Fruit fly (Drosophila melanogaster) whole organism, pupa: ENCODE results near the gene CG18788.
A peak's percentile ranks its signal among the peaks of the same experiment; 100 is the strongest.

Source experiments
- CG10348 ChIP-seq: fragments of 200-800 bp; sonication (Bioruptor generic); IDR thresholded peaks from 2 replicates; pipeline ENCODE4 v1.3.6; 2022; ENCODE audit warnings: missing biosample characterization, missing genetic modification characterization
- CG12605 ChIP-seq: fragments of 200-800 bp; sonication (Bioruptor generic); IDR thresholded peaks from 2 replicates; pipeline ENCODE4 v1.3.6; 2022; ENCODE audit warnings: missing biosample characterization, missing genetic modification characterization
- CG13204 ChIP-seq: fragments of 200-800 bp; sonication (Bioruptor generic); optimal IDR thresholded peaks from 2 replicates; lab custom pipeline; 2018; ENCODE audit warnings: missing biosample characterization, mild to moderate bottlenecking, missing genetic modification characterization, moderate library complexity
- CG14655 ChIP-seq: fragments of 200-800 bp; sonication (Bioruptor generic); optimal IDR thresholded peaks from 3 replicates; lab custom pipeline; 2017; ENCODE audit warnings: mild to moderate bottlenecking, missing biosample characterization, missing genetic modification reagents, missing genetic modification characterization
- CG15710 ChIP-seq: fragments of 200-800 bp; sonication (Bioruptor generic); optimal IDR thresholded peaks from 2 replicates; lab custom pipeline; 2018; ENCODE audit warnings: missing biosample characterization, mild to moderate bottlenecking, missing genetic modification characterization, moderate library complexity
- CG17806 ChIP-seq: fragments of 200-800 bp; sonication (Bioruptor generic); optimal IDR thresholded peaks from 2 replicates; lab custom pipeline; 2018; ENCODE audit warnings: missing biosample characterization, mild to moderate bottlenecking, missing genetic modification characterization, moderate library complexity
- CG32121 ChIP-seq: fragments of 200-800 bp; sonication (Bioruptor generic); IDR thresholded peaks from 2 replicates; pipeline ENCODE4 v1.3.6; 2022; ENCODE audit warnings: missing biosample characterization, missing genetic modification characterization
- CG34367 ChIP-seq: fragments of 200-800 bp; sonication (Bioruptor generic); optimal IDR thresholded peaks from 2 replicates; lab custom pipeline; 2018; ENCODE audit warnings: missing biosample characterization, mild to moderate bottlenecking, missing genetic modification characterization
- CG4496 ChIP-seq: fragments of 200-800 bp; sonication (Bioruptor generic); IDR thresholded peaks from 3 replicates; pipeline ENCODE4 v1.3.6; 2022; ENCODE audit warnings: missing biosample characterization, missing genetic modification characterization
- CG8159 ChIP-seq: fragments of 200-800 bp; sonication (Bioruptor generic); optimal IDR thresholded peaks from 3 replicates; lab custom pipeline; 2018; ENCODE audit warnings: missing biosample characterization, mild to moderate bottlenecking, missing genetic modification characterization, moderate library complexity
- CG8301 ChIP-seq: fragments of 200-800 bp; sonication (Bioruptor generic); optimal IDR thresholded peaks from 2 replicates; lab custom pipeline; 2018; ENCODE audit warnings: missing biosample characterization, mild to moderate bottlenecking, missing genetic modification characterization
- CG9948 ChIP-seq: fragments of 200-800 bp; sonication (Bioruptor generic); optimal IDR thresholded peaks from 2 replicates; lab custom pipeline; 2018; ENCODE audit warnings: missing biosample characterization, mild to moderate bottlenecking, missing genetic modification characterization, moderate library complexity
- D1 ChIP-seq: fragments of 200-800 bp; sonication (Bioruptor generic); optimal IDR thresholded peaks from 2 replicates; lab custom pipeline; 2018; ENCODE audit warnings: missing biosample characterization, mild to moderate bottlenecking, missing genetic modification characterization, moderate library complexity
- EcR ChIP-seq: fragments of 200-800 bp; sonication (Bioruptor generic); optimal IDR thresholded peaks from 3 replicates; lab custom pipeline; 2019; ENCODE audit warnings: missing biosample characterization, missing genetic modification characterization, mild to moderate bottlenecking, moderate library complexity, missing genetic modification reagents
- Ets98B ChIP-seq: fragments of 200-800 bp; sonication (Bioruptor generic); IDR thresholded peaks from 2 replicates; pipeline ENCODE4 v1.3.6; 2022; ENCODE audit warnings: missing biosample characterization, missing genetic modification characterization
- Pif1A ChIP-seq: fragments of 200-800 bp; sonication (Bioruptor generic); optimal IDR thresholded peaks from 3 replicates; lab custom pipeline; 2016; ENCODE audit warnings: missing biosample characterization, missing genetic modification characterization
- Pif1B ChIP-seq: fragments of 200-800 bp; sonication (Bioruptor generic); optimal IDR thresholded peaks from 3 replicates; lab custom pipeline; 2016; ENCODE audit warnings: missing biosample characterization, missing genetic modification characterization
- Snoo ChIP-seq: fragments of 200-800 bp; sonication (Bioruptor generic); optimal IDR thresholded peaks from 3 replicates; lab custom pipeline; 2017; ENCODE audit warnings: missing biosample characterization, mild to moderate bottlenecking, missing genetic modification characterization, inconsistent platforms
- fd96Ca ChIP-seq: fragments of 200-800 bp; sonication (Bioruptor generic); IDR thresholded peaks from 3 replicates; pipeline ENCODE4 v1.3.6; 2022; ENCODE audit warnings: missing biosample characterization, missing genetic modification characterization
- gl ChIP-seq: fragments of 200-800 bp; sonication (Bioruptor generic); optimal IDR thresholded peaks from 2 replicates; lab custom pipeline; 2018; ENCODE audit warnings: missing biosample characterization, mild to moderate bottlenecking, missing genetic modification characterization
- rn ChIP-seq: fragments of 200-800 bp; sonication (Bioruptor generic); IDR thresholded peaks from 2 replicates; pipeline ENCODE4 v1.3.6; 2022; ENCODE audit warnings: missing biosample characterization, missing genetic modification characterization

The CG18788 gene

DNA sequence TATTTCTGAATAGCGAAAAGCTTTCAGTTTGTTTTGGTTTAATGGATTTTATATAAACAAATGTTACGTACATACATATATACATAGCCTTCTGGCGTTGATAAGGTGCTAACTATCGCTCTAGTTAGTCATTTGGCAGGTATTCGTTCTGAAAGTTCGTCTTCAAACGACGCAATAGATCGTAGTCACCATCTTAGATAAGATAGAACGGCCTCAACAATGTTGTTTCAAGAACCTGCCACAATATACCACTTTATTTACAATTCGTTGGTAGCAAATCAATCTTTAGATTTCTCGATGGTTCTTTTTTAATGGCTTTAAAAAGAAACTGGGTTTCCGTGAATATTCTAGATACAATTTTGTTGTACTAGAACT is 12.9 kb downstream of the CG18788 start:
- TF ChIP-seq CG8159 (tag; lab: Kevin White, UChicago) = no peak
- TF ChIP-seq CG14655 = no peak
- no peak for TF ChIP-seq fd96Ca (GFP tag; lab: Robert Waterston, UW)
- no peak for TF ChIP-seq Pif1A (GFP tag; lab: Kevin White, UChicago)
- no peak for TF ChIP-seq Ets98B (GFP tag; lab: Robert Waterston, UW)
- TF ChIP-seq CG10348 (GFP tag; lab: Robert Waterston, UW) = no peak
- no peak for TF ChIP-seq Pif1B
- no peak for TF ChIP-seq Snoo (tag; lab: Kevin White, UChicago)
- no peak for TF ChIP-seq CG4496 (GFP tag; lab: Robert Waterston, UW)
- TF ChIP-seq CG17806 = no peak
- no peak for TF ChIP-seq gl (tag; lab: Kevin White, UChicago)
- no peak for TF ChIP-seq CG12605 (GFP tag; lab: Robert Waterston, UW)
- TF ChIP-seq D1 (tag; lab: Kevin White, UChicago) = no peak

DNA sequence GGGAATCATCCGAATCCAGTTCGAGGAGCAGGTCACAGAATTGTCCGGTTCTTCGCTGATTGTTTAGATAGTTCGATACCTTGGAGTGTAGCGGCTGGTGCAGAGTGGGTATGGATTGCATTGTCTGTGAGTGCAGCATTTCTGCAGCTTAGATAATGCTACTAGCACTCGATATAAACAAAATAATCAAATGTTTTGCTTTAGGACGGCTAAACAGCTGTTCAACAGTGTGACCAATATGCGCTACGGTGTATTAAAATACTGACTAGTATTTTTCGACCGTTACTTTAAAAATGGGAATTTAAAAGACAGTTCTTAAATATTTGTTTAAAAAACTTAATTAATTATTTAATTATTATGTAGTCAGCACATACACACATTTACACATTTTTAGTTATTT is 14.7 kb downstream of the CG18788 start, which contains the start of gene Plzf:
Gene Plzf (minus strand): TSS at position 196 of the 400 bp plus-strand sequence.
- TF ChIP-seq CG15710 (tag; lab: Kevin White, UChicago) = no peak
- TF ChIP-seq Snoo (tag; lab: Kevin White, UChicago) = no peak
- no peak for TF ChIP-seq CG8301 (tag; lab: Kevin White, UChicago)
- no peak for TF ChIP-seq CG10348 (GFP tag; lab: Robert Waterston, UW)
- no peak for TF ChIP-seq gl (tag; lab: Kevin White, UChicago)

DNA sequence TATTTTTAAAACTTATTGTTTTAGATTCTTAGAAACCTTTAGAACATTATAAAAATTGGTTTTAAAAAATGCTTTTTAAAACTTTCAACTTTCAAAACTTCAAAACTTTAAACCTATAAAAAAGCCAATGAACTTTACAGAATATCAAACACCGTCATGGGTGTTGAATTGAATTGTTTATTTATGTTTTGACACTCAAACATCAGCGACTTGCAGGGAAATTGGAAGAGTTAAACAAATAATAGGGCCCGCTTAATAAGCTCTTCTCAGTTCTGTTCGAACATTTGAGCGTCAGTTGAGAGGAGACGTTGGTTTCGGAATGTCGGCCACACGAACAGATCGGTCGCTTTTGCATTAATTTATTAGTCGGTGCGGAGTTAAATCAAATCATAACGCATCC is 15.1 kb downstream of the CG18788 start, which contains the start of gene PLCXD:
Gene PLCXD (plus strand): TSS at position 286 of the 400 bp plus-strand sequence.
- TF ChIP-seq Pif1B (no peak), CG32121 (GFP tag; lab: Robert Waterston, UW) (no peak), Ets98B (GFP tag; lab: Robert Waterston, UW) (no peak), rn (no peak), Pif1A (GFP tag; lab: Kevin White, UChicago) (no peak), CG8301 (tag; lab: Kevin White, UChicago) (no peak), CG8159 (tag; lab: Kevin White, UChicago) (no peak), EcR (GFP tag; lab: Kevin White, UChicago) (no peak)

DNA sequence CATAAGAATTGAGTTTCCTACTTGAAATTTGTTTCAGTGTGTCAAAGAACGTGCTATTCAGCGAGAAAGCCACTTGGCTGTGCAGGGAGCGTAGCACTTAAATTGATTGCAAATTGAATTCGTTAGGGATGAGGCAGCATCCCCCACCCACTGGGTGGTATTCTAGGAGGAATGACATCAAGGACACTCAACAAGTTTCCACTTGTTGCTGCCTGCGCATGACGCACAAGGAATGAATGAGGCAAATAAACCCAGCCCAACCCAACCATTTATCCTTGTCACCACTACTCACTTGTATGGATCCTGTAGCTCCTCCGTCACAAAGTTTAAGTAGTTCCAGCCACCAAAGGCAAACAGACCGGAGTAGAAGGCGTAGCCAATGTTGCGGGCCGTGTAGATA is 19.4 kb downstream of the CG18788 start:
- peak; percentile 93 for TF ChIP-seq CG12605 (GFP tag; lab: Robert Waterston, UW)
- TF ChIP-seq Snoo (tag; lab: Kevin White, UChicago) = no peak

DNA sequence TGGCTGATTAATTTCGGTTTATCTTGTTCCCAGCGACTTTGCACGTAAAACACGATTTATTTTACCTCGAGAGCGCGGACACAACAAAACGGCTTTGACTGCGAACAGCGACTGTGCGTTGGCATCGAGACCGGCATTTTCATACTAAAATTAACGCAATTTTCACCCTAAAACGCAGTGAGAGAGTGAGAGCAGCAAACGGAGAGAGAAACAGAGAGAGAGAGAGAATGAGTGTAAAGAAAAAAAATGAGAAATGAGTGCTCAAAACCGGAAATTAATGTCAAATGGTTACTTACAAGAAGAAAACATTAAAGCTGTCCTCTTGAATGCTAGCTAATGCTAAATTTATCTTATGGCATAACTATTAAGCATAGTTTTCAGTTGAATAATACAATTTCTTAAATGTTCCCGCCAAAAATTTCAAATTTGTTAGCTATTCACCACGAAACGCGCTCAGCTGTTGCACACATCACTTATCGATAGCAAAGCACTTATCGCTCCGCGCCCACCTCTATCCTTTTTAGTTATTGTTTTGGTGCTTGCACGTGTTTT is 21.9 kb downstream of the CG18788 start, which contains the start of the genes JhI-21, RpL7-like and CG34164:
Gene JhI-21 (minus strand): TSS at position 206 of the 552 bp plus-strand sequence.
Gene RpL7-like (plus strand): TSS at position 490 of the 552 bp plus-strand sequence.
Gene CG34164 (plus strand): TSS at position 512 of the 552 bp plus-strand sequence.
- TF ChIP-seq CG14655 (no peak), Ets98B (GFP tag; lab: Robert Waterston, UW) (peak; percentile 19; the same call in 1 of the 2 replicates), CG12605 (GFP tag; lab: Robert Waterston, UW) (peak; percentile 43; the same call in 1 of the 2 replicates), CG10348 (GFP tag; lab: Robert Waterston, UW) (no peak), Snoo (tag; lab: Kevin White, UChicago) (peak; percentile 6), CG4496 (GFP tag; lab: Robert Waterston, UW) (no peak)

DNA sequence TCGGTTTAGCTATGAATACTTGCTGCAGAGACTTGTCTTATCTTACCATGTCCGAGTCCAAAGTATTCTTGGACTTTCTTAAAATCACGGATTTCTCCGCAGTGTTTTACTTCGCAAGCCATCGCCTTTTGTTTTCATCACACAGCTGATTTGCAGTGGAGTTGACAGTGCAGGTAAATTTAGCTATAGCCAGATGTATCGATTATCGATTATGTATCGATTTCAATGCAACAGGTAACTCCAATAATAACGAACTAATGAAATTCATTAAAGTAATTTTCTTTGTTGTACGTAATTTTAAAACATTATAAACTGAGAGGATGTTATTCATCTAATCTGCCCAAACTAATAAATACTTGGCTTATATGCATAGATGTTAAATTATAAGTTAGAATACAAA is 29.0 kb downstream of the CG18788 start, which contains the start of gene Rab3-GAP:
Gene Rab3-GAP (minus strand): TSS at position 150 of the 400 bp plus-strand sequence.
- TF ChIP-seq CG34367 (no peak), Ets98B (GFP tag; lab: Robert Waterston, UW) (peak; percentile 6; the same call in 1 of the 2 replicates), CG32121 (GFP tag; lab: Robert Waterston, UW) (no peak), CG9948 (tag; lab: Kevin White, UChicago) (no peak), CG14655 (no peak), CG4496 (GFP tag; lab: Robert Waterston, UW) (no peak), CG10348 (GFP tag; lab: Robert Waterston, UW) (no peak), CG12605 (GFP tag; lab: Robert Waterston, UW) (peak; percentile 53), D1 (tag; lab: Kevin White, UChicago) (no peak), gl (tag; lab: Kevin White, UChicago) (no peak), CG8159 (tag; lab: Kevin White, UChicago) (peak; percentile 25), EcR (GFP tag; lab: Kevin White, UChicago) (no peak), CG17806 (peak; percentile 7), CG13204 (GFP tag; lab: Kevin White, UChicago) (no peak), Pif1A (GFP tag; lab: Kevin White, UChicago) (no peak), CG15710 (tag; lab: Kevin White, UChicago) (peak; percentile 15), CG8301 (tag; lab: Kevin White, UChicago) (peak; percentile 15), rn (no peak), fd96Ca (GFP tag; lab: Robert Waterston, UW) (no peak), Snoo (tag; lab: Kevin White, UChicago) (no peak), Pif1B (no peak)
- TF ChIP-seq, all 21 proteins: peak for 6
